Fruit fly (Drosophila melanogaster): Measurements from ENCODE around the gene Jupiter.

DNA sequence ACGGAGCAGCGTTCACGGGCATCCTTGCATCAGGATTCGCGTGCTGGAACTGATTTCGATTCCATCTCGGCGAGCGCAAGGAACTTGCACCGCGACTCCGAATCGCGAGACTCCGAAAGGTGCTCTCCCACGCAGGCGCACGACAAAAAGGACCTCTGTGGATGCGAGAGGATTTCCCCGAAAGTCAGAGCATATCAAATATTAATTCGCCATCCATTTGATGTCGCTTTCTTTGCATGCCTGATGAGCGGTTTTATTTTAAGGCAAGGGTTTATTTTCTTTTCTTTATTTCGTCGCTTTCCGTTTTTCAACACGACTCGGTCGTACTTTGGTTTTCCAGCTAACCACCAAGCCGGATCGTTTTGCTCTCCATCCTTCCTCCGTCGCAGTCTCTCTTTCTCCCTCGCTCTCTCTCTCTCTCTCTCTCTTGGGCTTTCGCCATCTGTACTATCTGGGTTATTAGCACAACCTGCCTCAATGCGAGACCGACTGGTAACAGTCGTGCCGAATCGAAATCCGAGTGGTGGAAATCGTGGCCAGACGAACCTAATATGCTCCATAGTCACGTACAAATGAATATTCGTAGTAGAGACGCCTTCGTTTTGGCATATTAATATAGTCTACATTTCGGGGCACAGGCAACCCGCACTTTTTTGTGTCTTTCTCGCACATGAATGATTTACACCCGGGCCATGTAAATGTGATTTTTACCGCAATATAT lies 76.6 kb downstream of the Jupiter start, which contains the start of gene dpr4:
- no peak for TF ChIP-seq HLH106 (tag; optimal IDR thresholded peaks at IDR 0.05)
- no peak for TF ChIP-seq brk (GFP tag; optimal IDR thresholded peaks at IDR 0.05)
- no peak for TF ChIP-seq Dif (GFP tag; optimal IDR thresholded peaks at IDR 0.05; ENCODE audit: partially characterized antibody)
- TF ChIP-seq ey (GFP tag; optimal IDR thresholded peaks at IDR 0.05) = no peak

Measured in whole organism, wandering third instar larva.